Worm (Caenorhabditis elegans): Measurements from ENCODE around the gene F44E2.4.

The F44E2.4 gene

DNA sequence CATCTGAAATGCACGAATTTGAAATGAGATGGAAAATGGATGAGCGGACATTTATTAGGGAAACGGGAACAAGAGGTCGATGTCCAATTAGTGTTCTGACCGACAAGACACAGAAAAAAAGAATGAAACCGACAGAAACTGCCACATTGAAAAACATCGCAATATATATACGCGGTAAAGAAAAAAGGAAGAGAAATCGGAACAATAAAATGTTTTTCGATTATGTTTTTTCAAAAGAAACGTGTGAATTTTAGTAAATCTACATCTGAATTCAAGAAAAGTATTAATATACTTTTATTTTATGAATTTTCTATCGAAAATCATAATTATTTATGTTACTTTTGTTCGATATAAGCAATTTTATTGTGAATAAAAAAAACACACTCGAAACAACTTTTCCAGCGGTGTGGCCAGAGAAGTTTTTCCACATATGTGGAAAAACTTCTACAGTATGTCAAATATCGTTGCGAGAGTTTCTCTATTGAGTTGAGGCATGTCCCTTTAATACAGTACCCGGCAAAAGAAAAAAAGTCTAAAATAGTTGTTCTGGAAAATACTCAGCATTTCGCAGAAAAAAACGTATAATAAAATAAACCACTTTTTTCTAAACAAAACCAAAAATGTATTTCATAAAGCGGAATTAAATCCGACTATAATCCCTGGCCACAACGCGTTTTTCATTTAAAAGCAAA, 7.0 kb downstream of the F44E2.4 start, which contains the start of gene F44E2.10 (continued):
- TF ChIP-seq repo-1 (tag; optimal IDR thresholded peaks at IDR 0.05) (no peak), pbrm-1 (GFP tag; IDR thresholded peaks at IDR 0.05) (no peak), let-526 (GFP tag; IDR thresholded peaks at IDR 0.05) (no peak), F33H1.4 (GFP tag; IDR thresholded peaks at IDR 0.05) (peak; percentile 83), tlf-1 (GFP tag; optimal IDR thresholded peaks at IDR 0.05) (no peak), ekl-4 (GFP tag; IDR thresholded peaks at IDR 0.05) (no peak), sea-2 (GFP tag; IDR thresholded peaks at IDR 0.05) (no peak), F52B5.7 (tag; optimal IDR thresholded peaks at IDR 0.05) (no peak), chd-7 (tag; optimal IDR thresholded peaks at IDR 0.05) (no peak), snpc-1.3 (tag; optimal IDR thresholded peaks at IDR 0.05; ENCODE audit: insufficient read depth) (no peak), atf-7 (tag; optimal IDR thresholded peaks at IDR 0.05) (no peak), hrde-1 (tag; optimal IDR thresholded peaks at IDR 0.05; ENCODE audit: borderline replicate concordance) (no peak)

ce11 chrIII:8829245-8829644, 9.0 kb downstream of the F44E2.4 start, which contains the start of gene F44E2.3:
Gene F44E2.3, minus strand, starts transcription at chrIII:8829305.
- TF ChIP-seq ceh-79 (tag; optimal IDR thresholded peaks at IDR 0.05) = no peak
- TF ChIP-seq D2030.7 (GFP tag; IDR thresholded peaks at IDR 0.05) = 0 out of 2 replicates have a peak, but pooled peaks have one; percentile 24
- no peak for TF ChIP-seq F52B5.7 (tag; optimal IDR thresholded peaks at IDR 0.05)

DNA sequence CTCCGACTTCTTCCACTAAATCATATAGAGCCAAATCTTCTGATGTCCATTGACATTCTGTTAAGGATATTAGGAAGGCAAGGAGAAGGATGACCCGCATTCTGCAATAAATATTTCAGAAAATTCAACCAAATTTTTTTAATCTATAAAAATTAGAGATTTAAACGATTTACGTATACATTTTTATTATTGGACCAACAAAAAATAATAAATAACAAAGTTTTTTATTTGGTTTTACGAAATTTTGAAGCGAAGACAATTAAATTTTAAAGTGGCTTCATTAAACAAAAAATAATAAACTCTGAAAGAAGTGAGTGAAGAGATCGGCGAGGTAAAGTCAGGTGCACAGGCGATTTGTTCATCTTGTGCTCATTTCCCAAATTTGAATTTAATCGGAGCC, 11.1 kb downstream of the F44E2.4 start, which contains the start of gene F54F2.9:
Gene F54F2.9, minus strand, starts transcription at position 101 of the 400 bp plus-strand sequence.
- TF ChIP-seq C06A6.2 (GFP tag; conservative IDR thresholded peaks at IDR 0.05) (no peak), F39B2.1 (GFP tag; IDR thresholded peaks at IDR 0.05) (no peak), K12H6.12 (tag; optimal IDR thresholded peaks at IDR 0.05) (no peak), snpc-4 (GFP tag; optimal IDR thresholded peaks at IDR 0.05) (no peak), snpc-4 (tag; optimal IDR thresholded peaks at IDR 0.05) (no peak), F10E7.11 (tag; optimal IDR thresholded peaks at IDR 0.05) (no peak), ztf-25 (GFP tag; IDR thresholded peaks at IDR 0.05) (no peak), pha-4 (tag; optimal IDR thresholded peaks at IDR 0.05) (no peak), T26A5.8 (tag; optimal IDR thresholded peaks at IDR 0.05) (no peak)

DNA sequence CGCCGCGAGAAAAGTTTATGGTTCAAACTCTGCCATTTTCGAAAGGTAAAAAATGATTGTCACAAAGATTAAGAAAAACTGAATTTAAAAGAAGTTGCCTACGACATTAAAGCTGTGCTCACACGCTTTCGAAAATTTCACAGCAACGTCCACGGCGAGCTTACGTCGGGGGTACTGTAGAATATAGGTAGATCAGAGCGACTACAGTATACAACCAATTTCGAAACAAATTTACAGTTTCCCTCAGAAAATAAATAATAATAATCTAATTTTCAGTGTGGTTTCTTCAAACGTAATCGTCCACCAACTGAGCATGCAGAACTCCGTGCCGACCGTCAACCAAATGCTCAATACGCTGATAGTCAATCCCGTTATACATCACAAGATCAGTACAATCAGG, 13.7 kb downstream of the F44E2.4 start:
- TF ChIP-seq F49E8.2 (tag; optimal IDR thresholded peaks at IDR 0.05; ENCODE audit: insufficient read depth) = no peak
- 0 out of 2 replicates have a peak, but pooled peaks have one; percentile 19 for TF ChIP-seq Y53G8AR.9 (GFP tag; conservative IDR thresholded peaks at IDR 0.05)

DNA sequence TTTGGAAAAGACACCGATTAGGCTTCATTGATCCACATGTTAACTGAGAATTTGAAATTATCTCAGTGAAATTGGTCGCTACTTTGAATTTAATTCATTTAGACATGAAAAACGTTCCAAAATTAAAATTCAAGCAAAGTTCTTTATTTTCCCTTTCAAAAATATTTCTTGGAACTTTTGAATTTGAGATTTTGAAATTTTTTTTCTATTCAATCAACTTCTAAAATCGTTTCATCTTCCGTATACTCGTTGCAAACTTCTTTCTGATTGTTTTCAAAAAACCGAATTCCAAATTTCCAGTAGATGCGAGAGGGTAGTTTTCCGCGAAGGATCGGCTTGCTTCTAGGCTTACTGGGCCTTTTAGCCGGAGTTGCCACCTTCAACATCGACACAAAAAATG, 19.6 kb downstream of the F44E2.4 start, which contains the start of gene pat-2:
Gene pat-2, plus strand, starts transcription at position 301 of the 400 bp plus-strand sequence.
- no peak for TF ChIP-seq ztf-28 (GFP tag; IDR thresholded peaks at IDR 0.05)
- no peak for TF ChIP-seq chd-7 (tag; optimal IDR thresholded peaks at IDR 0.05)
- no peak for TF ChIP-seq egrh-3 (GFP tag; IDR thresholded peaks at IDR 0.05)
- TF ChIP-seq ekl-4 (GFP tag; IDR thresholded peaks at IDR 0.05) = no peak
- TF ChIP-seq athp-1 (tag; optimal IDR thresholded peaks at IDR 0.05) = no peak
- TF ChIP-seq F57C9.4 (tag; optimal IDR thresholded peaks at IDR 0.05) = no peak
- TF ChIP-seq K12H6.12 (tag; optimal IDR thresholded peaks at IDR 0.05) = no peak
- no peak for TF ChIP-seq pha-4 (tag; optimal IDR thresholded peaks at IDR 0.05)
- TF ChIP-seq egl-44 (GFP tag; IDR thresholded peaks at IDR 0.05) = no peak
- TF ChIP-seq rec-8 (tag; optimal IDR thresholded peaks at IDR 0.05) = no peak
- no peak for TF ChIP-seq C06A6.2 (GFP tag; conservative IDR thresholded peaks at IDR 0.05)
- TF ChIP-seq bed-2 (GFP tag; IDR thresholded peaks at IDR 0.05) = no peak
- TF ChIP-seq Y56A3A.18 (GFP tag; IDR thresholded peaks at IDR 0.05) = no peak
